Worm (Caenorhabditis elegans) whole organism, midembryonic: Measurements from ENCODE around the gene CC8.2.

Experiments
- T22C8.4 ChIP-seq: fragments of 200-800 bp; sonication (Bioruptor generic); IDR thresholded peaks from 2 replicates; pipeline ENCODE4 v1.3.6; 2022; ENCODE audit warnings: missing genetic modification characterization, missing compliant biosample characterization
- flt-1 ChIP-seq: fragments of 200-800 bp; sonication (Bioruptor generic); IDR thresholded peaks from 2 replicates; pipeline ENCODE4 v1.3.6; 2022; ENCODE audit warnings: missing genetic modification characterization, missing compliant biosample characterization
- med-1 ChIP-seq: sonication (generic microtip); optimal IDR thresholded peaks from 2 replicates; lab custom pipeline; 2017; ENCODE audit warnings: missing genetic modification characterization, mild to moderate bottlenecking, missing compliant biosample characterization, antibody characterized with exemption, missing genetic modification reagents; ENCODE audit not compliant: insufficient read depth
- tab-1 ChIP-seq: fragments of 200-800 bp; sonication (Bioruptor generic); IDR thresholded peaks from 2 replicates; pipeline ENCODE4 v1.3.6; 2022; ENCODE audit warnings: missing genetic modification characterization, missing compliant biosample characterization

ce11 chrIV:3599126-3599525, 49.4 kb downstream of the CC8.2 start, which contains the start of gene Y37E11B.6:
- TF ChIP-seq tab-1 (GFP tag; lab: Robert Waterston, UW) (no peak), T22C8.4 (GFP tag; lab: Robert Waterston, UW) (no peak), med-1 (GFP tag; lab: Kevin White, UChicago) (no peak), flt-1 (GFP tag; lab: Robert Waterston, UW) (no peak)
